Fruit fly (Drosophila melanogaster) S2 (cell line): ENCODE data around the gene CG7523.

Experiments
- CG8478 ChIP-seq: fragments of >200 bp; optimal IDR thresholded peaks from 2 replicates; lab custom pipeline; 2018
- CTCF ChIP-seq, 2 experiments: fragments of >200 bp; optimal IDR thresholded peaks; 2 replicates each; lab custom pipeline; 2018

CG7523 gene

DNA sequence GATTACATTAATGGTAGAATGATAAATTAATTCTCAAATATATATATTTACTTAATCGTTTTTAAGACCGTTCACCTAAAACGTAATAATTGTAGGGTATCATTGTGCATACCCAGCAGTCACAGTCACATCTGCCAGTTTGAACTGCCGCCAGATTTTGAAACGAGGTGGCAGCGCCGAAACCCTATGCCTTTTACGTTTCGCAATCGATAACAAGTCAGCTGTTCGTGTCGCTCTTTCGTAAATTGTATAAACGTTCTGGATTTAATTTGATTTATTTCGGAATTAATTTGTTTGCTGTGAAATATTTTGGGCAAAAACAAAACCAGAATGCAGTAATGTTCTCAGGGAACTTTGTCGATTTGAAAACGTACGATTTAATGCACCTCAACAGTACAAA lies 23.3 kb downstream of the CG7523 start, which contains the start of gene CG14322:
CG14322 (plus strand) TSS at position 236 of the 400 bp plus-strand sequence.
- TF ChIP-seq CTCF (optimal IDR thresholded peaks at IDR 0.05; lab: Kevin White, UChicago): no peak
- no peak for TF ChIP-seq CG8478

DNA sequence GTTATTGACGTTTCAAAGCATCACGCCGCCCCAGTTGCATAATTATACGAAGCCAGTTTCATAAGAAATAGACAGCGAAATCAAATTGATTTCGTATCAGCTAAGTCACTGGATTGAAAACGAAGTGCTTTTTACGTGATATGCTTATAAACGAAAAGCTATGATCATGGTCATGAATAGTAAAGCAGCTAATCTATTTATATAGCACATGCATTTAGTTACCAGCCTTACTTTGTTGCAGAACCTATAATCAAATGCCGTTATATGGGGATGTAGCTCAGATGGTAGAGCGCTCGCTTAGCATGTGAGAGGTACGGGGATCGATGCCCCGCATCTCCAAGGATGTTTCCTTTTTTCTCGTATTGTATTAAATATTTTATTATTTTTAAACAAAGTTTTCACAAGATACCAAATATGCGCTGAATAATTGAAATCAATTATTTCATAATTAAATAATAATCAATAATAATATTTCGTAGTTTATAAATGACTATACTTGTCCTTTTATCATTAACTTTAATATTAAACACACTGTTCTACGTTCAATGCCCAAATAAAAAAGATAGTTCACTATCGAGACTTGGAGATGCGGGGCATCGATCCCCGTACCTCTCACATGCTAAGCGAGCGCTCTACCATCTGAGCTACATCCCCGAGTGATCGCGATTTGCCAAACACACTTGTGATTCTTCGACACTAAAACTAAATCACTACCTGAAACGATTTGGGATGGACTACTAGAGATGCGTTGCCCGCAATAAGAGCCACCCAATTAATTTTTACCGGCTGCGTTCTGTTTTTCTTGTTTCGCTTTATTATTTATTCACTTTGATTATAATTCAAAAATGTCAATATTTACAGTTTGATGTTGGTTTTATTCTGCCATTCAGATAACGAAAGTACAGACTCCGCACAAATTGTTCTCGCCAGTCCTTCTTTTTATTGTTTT lies 24.3 kb downstream of the CG7523 start:
- no peak for TF ChIP-seq CTCF (optimal IDR thresholded peaks at IDR 0.05; lab: Kevin White, UChicago)
- no peak for TF ChIP-seq CG8478

DNA sequence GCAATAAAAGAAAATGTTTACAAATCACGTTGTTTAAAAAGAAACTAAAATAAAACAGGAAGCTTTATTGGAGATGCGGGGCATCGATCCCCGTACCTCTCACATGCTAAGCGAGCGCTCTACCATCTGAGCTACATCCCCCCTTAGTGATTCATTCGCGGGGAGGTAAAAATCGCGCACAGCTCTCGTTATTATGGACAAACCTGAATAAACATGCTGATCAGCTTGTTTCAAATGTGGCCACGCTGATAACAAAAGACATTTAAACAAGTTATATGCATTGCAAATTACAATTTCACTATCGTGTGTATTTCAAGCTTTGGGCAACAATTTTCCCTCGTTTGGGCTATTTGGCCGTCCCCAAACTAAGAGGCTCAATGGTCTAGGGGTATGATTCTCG lies 25.5 kb downstream of the CG7523 start:
- no peak for TF ChIP-seq CG8478
- TF ChIP-seq CTCF (optimal IDR thresholded peaks at IDR 0.05; lab: Kevin White, UChicago): no peak

DNA sequence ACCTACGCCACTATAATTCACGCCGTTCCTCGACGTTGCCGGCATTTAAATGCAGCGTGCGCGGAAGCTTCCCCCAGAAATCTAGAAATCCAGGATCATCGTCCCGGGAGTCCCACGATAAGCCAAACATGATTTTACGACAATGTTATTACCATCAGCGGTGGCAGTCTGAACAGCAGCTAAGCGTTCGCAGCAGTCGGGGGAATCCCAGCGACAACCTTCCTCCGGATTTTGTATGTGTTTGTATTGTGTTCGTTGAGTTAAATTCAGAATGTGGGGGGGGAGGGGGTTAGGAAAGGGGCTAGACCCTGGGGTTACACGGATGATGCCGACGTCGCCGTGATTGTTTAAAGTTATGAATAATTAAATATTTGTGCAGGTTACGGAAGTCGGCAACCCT lies 26.7 kb downstream of the CG7523 start:
- no peak for TF ChIP-seq CG8478
- TF ChIP-seq CTCF (optimal IDR thresholded peaks at IDR 0.05; lab: Kevin White, UChicago): no peak

DNA sequence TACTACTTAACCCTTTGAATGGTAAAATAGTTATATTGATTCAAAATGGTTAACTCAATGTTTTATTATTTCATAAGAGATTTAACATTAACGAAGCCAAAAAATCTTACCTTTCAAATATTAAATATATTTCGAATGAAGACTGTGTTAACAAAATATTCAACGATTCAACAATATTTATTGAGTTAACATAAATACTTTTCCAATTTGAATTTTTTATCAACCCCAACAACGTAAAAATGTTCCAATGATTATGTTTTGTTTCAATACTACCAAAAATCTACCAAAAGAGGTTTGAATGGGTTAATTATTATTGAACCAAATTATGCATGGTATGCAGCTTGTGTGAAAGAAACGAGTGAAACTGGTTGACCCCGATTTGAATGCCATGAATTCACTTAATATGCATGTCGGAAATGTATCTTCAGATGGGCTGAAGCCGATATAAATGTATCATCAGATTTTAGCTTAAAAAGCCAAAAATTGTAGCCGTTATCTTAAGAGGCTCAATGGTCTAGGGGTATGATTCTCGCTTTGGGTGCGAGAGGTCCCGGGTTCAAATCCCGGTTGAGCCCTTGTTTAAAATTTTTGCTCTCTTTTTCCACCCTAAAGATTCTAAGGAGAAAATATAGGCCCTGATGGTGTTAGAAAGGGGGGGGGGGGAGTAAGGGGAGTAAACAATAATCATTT lies 39.4 kb downstream of the CG7523 start:
- TF ChIP-seq CG8478 (no peak), CTCF (optimal IDR thresholded peaks at IDR 0.05; lab: Kevin White, UChicago) (no peak)

DNA sequence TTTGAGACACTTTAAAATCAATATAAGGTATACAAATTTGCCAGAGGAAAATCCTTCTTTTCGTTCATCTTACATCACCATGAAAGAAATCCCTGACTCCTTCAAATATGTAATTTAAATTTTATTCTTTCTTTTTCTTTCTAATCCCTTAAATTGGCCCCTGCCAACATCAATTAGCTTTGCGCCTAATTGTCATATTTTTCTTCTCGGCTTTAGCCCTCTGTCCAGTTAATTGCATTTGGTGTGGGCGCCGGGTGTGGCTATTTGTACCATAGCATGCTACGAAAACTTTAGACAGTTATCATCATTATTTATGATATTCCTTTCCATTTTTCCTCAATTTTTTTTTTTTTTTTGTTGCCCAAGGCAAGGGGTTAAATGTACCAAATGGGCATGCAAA lies 40.3 kb downstream of the CG7523 start, which contains the start of gene CG43175:
CG43175 (plus strand) TSS at position 301 of the 400 bp plus-strand sequence.
- TF ChIP-seq CG8478: no peak
- no peak for TF ChIP-seq CTCF (optimal IDR thresholded peaks at IDR 0.05; lab: Kevin White, UChicago)

DNA sequence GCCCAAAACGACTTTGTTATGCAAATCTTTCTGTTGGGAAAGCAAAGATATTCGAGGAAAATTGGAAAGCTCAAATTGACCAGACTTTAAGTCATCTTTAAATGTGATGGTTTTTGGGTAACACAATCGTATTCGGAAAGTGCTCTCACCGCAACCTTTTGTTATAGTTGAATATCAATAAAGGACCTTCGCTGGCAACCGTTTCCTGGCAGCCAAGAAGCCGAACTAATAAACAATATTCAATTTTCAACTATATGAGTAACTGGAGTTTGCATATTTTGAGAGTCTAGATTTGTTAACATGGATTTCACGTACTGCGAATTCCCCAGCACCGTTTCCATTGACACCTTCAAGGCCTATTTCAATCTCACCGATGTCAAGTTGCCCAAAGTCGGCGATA lies 43.9 kb downstream of the CG7523 start, which contains the start of gene CG14325:
CG14325 (plus strand) TSS at position 301 of the 400 bp plus-strand sequence.
- TF ChIP-seq CG8478 (no peak), CTCF (optimal IDR thresholded peaks at IDR 0.05; lab: Kevin White, UChicago) (no peak)

DNA sequence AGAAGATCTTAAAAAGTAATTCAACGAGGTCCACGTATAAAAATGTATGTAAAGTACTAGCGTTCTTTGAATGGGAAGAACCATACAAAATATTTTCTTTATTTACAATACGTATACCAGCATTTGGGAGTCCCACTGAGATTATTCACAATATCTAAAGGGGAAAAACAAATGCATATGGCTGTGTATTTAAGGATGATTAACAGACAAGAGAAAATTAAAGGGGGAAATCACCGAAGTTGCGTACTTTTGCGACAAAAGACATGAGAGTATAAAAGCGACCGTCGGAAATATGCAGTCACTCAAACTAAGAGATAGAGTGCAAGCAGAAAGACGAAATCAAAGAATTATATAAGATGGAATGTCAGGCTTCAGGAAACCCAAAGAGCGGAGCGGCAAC lies 45.7 kb downstream of the CG7523 start, which contains the start of gene AttD:
AttD (plus strand) TSS at position 301 of the 400 bp plus-strand sequence.
- TF ChIP-seq CTCF (optimal IDR thresholded peaks at IDR 0.05; lab: Kevin White, UChicago) (no peak), CG8478 (no peak)

DNA sequence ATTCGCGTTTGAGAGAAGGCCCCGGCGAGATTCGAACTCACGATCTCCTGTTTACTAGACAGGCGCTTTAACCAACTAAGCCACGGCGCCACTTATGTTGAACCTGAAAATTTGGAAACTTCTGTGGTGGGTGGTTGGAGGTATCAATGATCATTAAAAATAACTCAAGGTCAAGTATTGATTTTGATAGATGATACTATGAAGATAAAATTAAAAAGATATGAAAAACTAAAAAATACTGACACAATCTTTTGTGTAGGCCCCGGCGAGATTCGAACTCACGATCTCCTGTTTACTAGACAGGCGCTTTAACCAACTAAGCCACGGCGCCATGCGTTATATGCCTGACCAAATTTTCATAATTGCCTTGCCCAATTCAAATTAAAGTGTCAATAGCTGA lies 46.1 kb downstream of the CG7523 start:
- TF ChIP-seq CTCF (optimal IDR thresholded peaks at IDR 0.05; lab: Kevin White, UChicago) (no peak), CG8478 (no peak)

DNA sequence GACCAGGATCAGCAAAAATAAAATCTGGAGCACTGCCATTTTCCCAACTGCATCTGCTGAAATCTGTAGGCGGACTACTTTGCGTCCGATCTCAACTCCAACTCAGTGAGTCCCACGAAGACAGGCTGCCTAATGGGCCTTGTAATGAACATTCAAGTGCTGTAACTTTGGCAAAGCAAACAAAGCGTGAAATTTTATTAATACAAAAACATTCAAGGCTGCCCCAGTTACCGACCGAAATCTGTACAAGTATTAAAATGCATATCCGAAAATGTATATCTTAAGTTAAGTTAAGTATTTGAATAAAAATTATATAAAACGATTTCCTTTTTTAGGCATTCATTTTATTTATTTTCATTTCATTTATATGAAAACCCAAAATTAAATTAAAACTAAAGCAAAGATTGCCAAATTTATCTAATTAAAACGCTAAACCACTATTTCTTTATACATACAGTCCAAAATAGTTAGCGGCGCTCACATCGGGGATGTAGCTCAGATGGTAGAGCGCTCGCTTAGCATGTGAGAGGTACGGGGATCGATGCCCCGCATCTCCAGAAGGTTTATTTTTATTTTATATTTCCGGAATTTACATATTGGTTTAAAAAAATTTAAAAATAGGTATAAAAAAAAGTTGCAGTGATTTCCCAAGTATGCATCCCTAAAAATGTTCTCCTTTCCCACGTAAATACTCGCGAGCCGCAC lies 48.5 kb downstream of the CG7523 start, which contains the start of gene CG14323:
CG14323 (minus strand) TSS at position 51 of the 705 bp plus-strand sequence.
- no peak for TF ChIP-seq CG8478
- no peak for TF ChIP-seq CTCF (optimal IDR thresholded peaks at IDR 0.05; lab: Kevin White, UChicago)

DNA sequence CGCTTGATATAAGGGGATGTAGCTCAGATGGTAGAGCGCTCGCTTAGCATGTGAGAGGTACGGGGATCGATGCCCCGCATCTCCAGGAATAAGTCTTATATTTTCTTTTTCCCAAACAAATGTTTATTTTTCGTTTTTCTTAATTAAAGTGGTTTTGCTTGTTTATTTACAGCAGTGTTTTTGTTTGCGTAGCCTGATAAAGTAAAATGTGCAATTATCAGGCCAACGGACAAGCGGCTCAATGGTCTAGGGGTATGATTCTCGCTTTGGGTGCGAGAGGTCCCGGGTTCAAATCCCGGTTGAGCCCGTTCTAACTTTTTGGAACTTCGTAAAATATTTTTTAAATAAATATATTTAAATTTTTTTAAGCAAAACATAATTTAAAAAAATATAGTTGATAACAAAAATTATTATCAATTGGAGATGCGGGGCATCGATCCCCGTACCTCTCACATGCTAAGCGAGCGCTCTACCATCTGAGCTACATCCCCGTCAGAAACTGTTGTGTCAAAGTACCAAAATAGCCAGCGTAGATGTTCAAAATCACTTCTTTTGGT lies 50.9 kb downstream of the CG7523 start:
- TF ChIP-seq CTCF (optimal IDR thresholded peaks at IDR 0.05; lab: Kevin White, UChicago) (no peak), CG8478 (no peak)
